Worm (Caenorhabditis elegans) whole organism, early embryonic: Measurements from ENCODE around the gene egl-15.

Source experiments
- B0310.2 ChIP-seq: sonication (generic microtip); optimal IDR thresholded peaks from 2 replicates; lab custom pipeline; 2016; ENCODE audit warnings: mild to moderate bottlenecking, missing genetic modification characterization, missing compliant biosample characterization
- aly-1 ChIP-seq: sonication (generic microtip); optimal IDR thresholded peaks from 2 replicates; lab custom pipeline; 2016; ENCODE audit warnings: missing genetic modification characterization, missing compliant biosample characterization
- ama-1 ChIP-seq: fragments of 150-350 bp; optimal IDR thresholded peaks from 2 replicates; lab custom pipeline; 2014
- ets-7 ChIP-seq: sonication (generic microtip); optimal IDR thresholded peaks from 2 replicates; lab custom pipeline; 2016; ENCODE audit warnings: missing genotype, missing genetic modification characterization, missing compliant biosample characterization
- flt-1 ChIP-seq: fragments of 200-800 bp; sonication (Bioruptor generic); IDR thresholded peaks from 2 replicates; pipeline ENCODE4 v1.3.6; 2022; ENCODE audit warnings: missing genetic modification characterization, missing compliant biosample characterization
- hmg-4 ChIP-seq: fragments of 200-800 bp; sonication (Bioruptor generic); optimal IDR thresholded peaks from 2 replicates; lab custom pipeline; 2018; ENCODE audit warnings: mild to moderate bottlenecking, missing genetic modification characterization, missing compliant biosample characterization
- scrt-1 ChIP-seq: fragments of 200-800 bp; sonication (Bioruptor generic); IDR thresholded peaks from 2 replicates; pipeline ENCODE4 v1.3.6; 2022; ENCODE audit warnings: missing genetic modification characterization, missing compliant biosample characterization
- sea-1 ChIP-seq: fragments of 200-800 bp; sonication (Bioruptor generic); conservative IDR thresholded peaks from 2 replicates; pipeline ENCODE4 v1.3.6; 2022; ENCODE audit warnings: missing genetic modification characterization, missing compliant biosample characterization
- tbx-37 ChIP-seq: fragments of 200-800 bp; sonication (Bioruptor generic); conservative IDR thresholded peaks from 2 replicates; pipeline ENCODE4 v1.3.6; 2022; ENCODE audit warnings: missing genetic modification reagents, missing genetic modification characterization, missing compliant biosample characterization

DNA sequence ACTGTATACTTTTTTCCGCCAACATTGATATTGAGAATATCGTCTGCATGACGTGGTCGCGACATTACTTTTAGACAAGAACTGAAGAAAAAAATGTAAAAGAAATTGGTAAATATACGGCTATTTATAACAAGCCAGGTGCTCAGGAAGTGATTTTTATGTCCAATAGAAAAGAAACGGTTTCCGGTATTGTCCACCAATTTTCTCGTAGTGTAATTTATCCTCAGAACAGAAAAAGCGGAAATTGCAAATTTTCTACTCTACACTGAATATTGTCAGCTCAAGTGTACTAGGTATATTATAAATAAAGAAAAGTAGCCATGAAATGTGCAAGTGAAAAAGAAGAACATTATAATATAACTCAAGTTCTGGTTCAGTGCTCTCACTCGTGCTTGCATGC, 17.0 kb upstream of the egl-15 start, which contains the start of gene F59F3.6:
- TF ChIP-seq aly-1 (no peak), tbx-37 (GFP tag; lab: Robert Waterston, UW) (no peak), scrt-1 (no peak), flt-1 (no peak), ets-7 (tag; lab: Kevin White, UChicago) (no peak), B0310.2 (tag; lab: Kevin White, UChicago) (no peak), hmg-4 (GFP tag; lab: Kevin White, UChicago) (no peak), ama-1 (no peak), sea-1 (GFP tag; lab: Robert Waterston, UW) (no peak)
